Fruit fly (Drosophila melanogaster) whole organism, wandering third instar larva: ENCODE results near the gene Acp32CD.

Experiments used
- Abd-B ChIP-seq: fragments of >200 bp; optimal IDR thresholded peaks from 2 replicates; lab custom pipeline; 2017; ENCODE audit warnings: missing biosample characterization, missing genetic modification characterization
- CG32264 ChIP-seq: fragments of 200-800 bp; sonication (Bioruptor generic); optimal IDR thresholded peaks from 2 replicates; lab custom pipeline; 2016; ENCODE audit warnings: missing biosample characterization, missing genetic modification characterization
- CG9705 ChIP-seq: fragments of 200-800 bp; sonication (Bioruptor generic); optimal IDR thresholded peaks from 2 replicates; lab custom pipeline; 2018; ENCODE audit warnings: missing biosample characterization, mild to moderate bottlenecking, missing genetic modification characterization
- CrebA ChIP-seq: fragments of 200-800 bp; sonication (Bioruptor generic); optimal IDR thresholded peaks from 2 replicates; lab custom pipeline; 2016; ENCODE audit warnings: missing biosample characterization, mild to moderate bottlenecking, missing genetic modification characterization, borderline replicate concordance
- Dfd ChIP-seq: fragments of >200 bp; optimal IDR thresholded peaks from 2 replicates; lab custom pipeline; 2017; ENCODE audit warnings: missing biosample characterization, missing genetic modification characterization
- GATAd ChIP-seq: sonication (Bioruptor generic); optimal IDR thresholded peaks from 2 replicates; lab custom pipeline; 2016; ENCODE audit warnings: missing biosample characterization, missing genetic modification characterization
- HLH106 ChIP-seq: fragments of 200-800 bp; optimal IDR thresholded peaks from 3 replicates; lab custom pipeline; 2019; ENCODE audit warnings: missing biosample characterization, mild to moderate bottlenecking, missing genetic modification characterization, moderate library complexity
- Hnf4 ChIP-seq: fragments of 200-800 bp; sonication (Bioruptor generic); optimal IDR thresholded peaks from 2 replicates; lab custom pipeline; 2016; ENCODE audit warnings: missing biosample characterization, mild to moderate bottlenecking, missing genetic modification characterization
- Hr83 ChIP-seq: fragments of 200-300 bp; sonication (Bioruptor generic); optimal IDR thresholded peaks from 2 replicates; lab custom pipeline; 2016; ENCODE audit warnings: missing biosample characterization, mild to moderate bottlenecking, missing genetic modification characterization, moderate library complexity; ENCODE audit not compliant: poor library complexity, severe bottlenecking
- Jra ChIP-seq: sonication (Bioruptor generic); optimal IDR thresholded peaks from 2 replicates; lab custom pipeline; 2016; ENCODE audit warnings: missing biosample characterization, missing genetic modification characterization
- Mio ChIP-seq: sonication (Bioruptor generic); optimal IDR thresholded peaks from 2 replicates; lab custom pipeline; 2016; ENCODE audit warnings: missing biosample characterization, missing genetic modification characterization
- OdsH ChIP-seq: fragments of 200-800 bp; sonication (Bioruptor generic); optimal IDR thresholded peaks from 2 replicates; lab custom pipeline; 2016; ENCODE audit warnings: missing biosample characterization, mild to moderate bottlenecking, missing genetic modification characterization
- Rel ChIP-seq, 2 experiments: fragments of 200-800 bp; sonication (Bioruptor generic) in 1 of 2; optimal IDR thresholded peaks; 2 replicates in 1 of 2; 3 replicates in 1 of 2; lab custom pipeline; 2016 to 2019; ENCODE audit warnings: mild to moderate bottlenecking in 2 of 2, missing biosample characterization in 2 of 2, missing genetic modification characterization in 2 of 2, moderate library complexity in 1 of 2
- Sp1 ChIP-seq: fragments of 200-800 bp; sonication (Bioruptor generic); optimal IDR thresholded peaks from 3 replicates; lab custom pipeline; 2019; ENCODE audit warnings: missing biosample characterization, mild to moderate bottlenecking, missing genetic modification characterization, moderate library complexity
- br ChIP-seq: fragments of 200-800 bp; sonication (Bioruptor generic); optimal IDR thresholded peaks from 2 replicates; lab custom pipeline; 2016; ENCODE audit warnings: missing biosample characterization, missing genetic modification characterization
- brk ChIP-seq: fragments of 200-800 bp; sonication (Bioruptor generic); optimal IDR thresholded peaks from 2 replicates; lab custom pipeline; 2016; ENCODE audit warnings: missing biosample characterization, mild to moderate bottlenecking, missing genetic modification characterization
- dmrt93B ChIP-seq: fragments of 200-800 bp; sonication (Bioruptor generic); optimal IDR thresholded peaks from 2 replicates; lab custom pipeline; 2018; ENCODE audit warnings: missing biosample characterization, mild to moderate bottlenecking, missing genetic modification characterization
- ey ChIP-seq: fragments of 200-800 bp; sonication (Bioruptor generic); optimal IDR thresholded peaks from 2 replicates; lab custom pipeline; 2016; ENCODE audit warnings: missing biosample characterization, missing genetic modification characterization
- foxo ChIP-seq, 2 experiments: fragments of 200-800 bp; sonication (Bioruptor generic); optimal IDR thresholded peaks; 2 replicates in 1 of 2; 3 replicates in 1 of 2; lab custom pipeline; 2016 to 2017; ENCODE audit warnings: missing biosample characterization in 2 of 2, missing genetic modification characterization in 2 of 2
- fru ChIP-seq: fragments of 200-800 bp; sonication (Bioruptor generic); optimal IDR thresholded peaks from 3 replicates; lab custom pipeline; 2016; ENCODE audit warnings: missing biosample characterization, mild to moderate bottlenecking, missing genetic modification characterization
- h ChIP-seq: fragments of 200-800 bp; sonication (Bioruptor generic); optimal IDR thresholded peaks from 3 replicates; lab custom pipeline; 2016; ENCODE audit warnings: missing biosample characterization, mild to moderate bottlenecking, missing genetic modification characterization
- jim ChIP-seq: fragments of 175-275, 200-325 bp; sonication (Bioruptor generic); optimal IDR thresholded peaks from 2 replicates; lab custom pipeline; 2016; ENCODE audit warnings: missing biosample characterization, mild to moderate bottlenecking, missing genetic modification characterization
- pan ChIP-seq: fragments of >200 bp; optimal IDR thresholded peaks from 2 replicates; lab custom pipeline; 2017
- psq ChIP-seq: fragments of 200-800 bp; sonication (Bioruptor generic); optimal IDR thresholded peaks from 3 replicates; lab custom pipeline; 2017; ENCODE audit warnings: missing biosample characterization, mild to moderate bottlenecking, missing genetic modification characterization, moderate library complexity
- rgr ChIP-seq: fragments of 200-800 bp; sonication (Bioruptor generic); optimal IDR thresholded peaks from 3 replicates; lab custom pipeline; 2016; ENCODE audit warnings: missing biosample characterization, mild to moderate bottlenecking, missing genetic modification characterization
- sage ChIP-seq: fragments of 200-800 bp; sonication (Bioruptor generic); optimal IDR thresholded peaks from 2 replicates; lab custom pipeline; 2016; ENCODE audit warnings: missing biosample characterization, mild to moderate bottlenecking, missing genetic modification characterization
- sv ChIP-seq: fragments of 200-800 bp; sonication (Bioruptor generic); optimal IDR thresholded peaks from 3 replicates; lab custom pipeline; 2016; ENCODE audit warnings: missing biosample characterization, missing genetic modification characterization
- usp ChIP-seq: fragments of >200 bp; optimal IDR thresholded peaks from 2 replicates; lab custom pipeline; 2017; ENCODE audit warnings: missing biosample characterization, missing genetic modification characterization
- woc ChIP-seq: sonication (Bioruptor generic); optimal IDR thresholded peaks from 2 replicates; lab custom pipeline; 2016; ENCODE audit warnings: missing biosample characterization, mild to moderate bottlenecking, missing genetic modification characterization

The Acp32CD gene

dm6 chr2L:11044678-11045466 is 29.5 kb downstream of the Acp32CD start (continued):
- TF ChIP-seq dmrt93B (GFP tag; lab: Kevin White, UChicago) (peak; percentile 22), Jra (GFP tag; lab: Kevin White, UChicago) (peak; percentile 16), br (GFP tag; lab: Kevin White, UChicago) (peak; percentile 84), foxo (GFP tag; optimal IDR thresholded peaks at IDR 0.05; lab: Kevin White, UChicago) (peak in 1 of 2 experiments; percentile 88), woc (peak; percentile 31), rgr (GFP tag; lab: Kevin White, UChicago) (peak; percentile 87)

dm6 chr2L:11045467-11045914 is 30.1 kb downstream of the Acp32CD start:
- TF ChIP-seq br (GFP tag; lab: Kevin White, UChicago) (peak; percentile 15), Hr83 (GFP tag; lab: Kevin White, UChicago) (peak; percentile 25), psq (GFP tag; lab: Kevin White, UChicago) (peak; percentile 45), Abd-B (GFP tag; lab: Kevin White, UChicago) (no peak), OdsH (no peak)
- TF ChIP-seq, all 38 proteins: peak for 3

dm6 chr2L:11046051-11046450 is 30.6 kb downstream of the Acp32CD start:
- peak; percentile 31 for TF ChIP-seq Hnf4 (GFP tag; lab: Kevin White, UChicago)
- peak; percentile 70 for TF ChIP-seq h (GFP tag; lab: Kevin White, UChicago)
- TF ChIP-seq CG32264 (GFP tag; lab: Kevin White, UChicago), result no peak
- no peak for TF ChIP-seq ey (GFP tag; lab: Kevin White, UChicago)
- TF ChIP-seq Sp1 (GFP tag; lab: Kevin White, UChicago), result no peak
- TF ChIP-seq CrebA (GFP tag; lab: Kevin White, UChicago), result no peak
- TF ChIP-seq rgr (GFP tag; lab: Kevin White, UChicago), result peak; percentile 34
- peak; percentile 7 for TF ChIP-seq dmrt93B (GFP tag; lab: Kevin White, UChicago)
- no peak for TF ChIP-seq GATAd
- no peak for TF ChIP-seq Abd-B (GFP tag; lab: Kevin White, UChicago)
- no peak for TF ChIP-seq sage (GFP tag; lab: Kevin White, UChicago)
- TF ChIP-seq sv (GFP tag; lab: Kevin White, UChicago), result no peak
- TF ChIP-seq CG9705, result peak; percentile 24
- peak; percentile 73 for TF ChIP-seq Hr83 (GFP tag; lab: Kevin White, UChicago)
- TF ChIP-seq Rel (GFP tag; optimal IDR thresholded peaks at IDR 0.05; lab: Kevin White, UChicago), result no peak
- peak; percentile 26 for TF ChIP-seq Rel (tag; optimal IDR thresholded peaks at IDR 0.05; lab: Kevin White, UChicago)
- no peak for TF ChIP-seq psq (GFP tag; lab: Kevin White, UChicago)
- no peak for TF ChIP-seq brk (GFP tag; lab: Kevin White, UChicago)
- TF ChIP-seq HLH106 (tag; lab: Kevin White, UChicago), result peak; percentile 17

- TF ChIP-seq Dfd (GFP tag; lab: Kevin White, UChicago) (peak; percentile 36), CG9705 (no peak)
Measured at dm6 chr2L:11048307-11048706, 32.9 kb downstream of the Acp32CD start.

- TF ChIP-seq dmrt93B (GFP tag; lab: Kevin White, UChicago) (no peak), Rel (GFP tag; optimal IDR thresholded peaks at IDR 0.05; lab: Kevin White, UChicago) (no peak), Rel (tag; optimal IDR thresholded peaks at IDR 0.05; lab: Kevin White, UChicago) (peak; percentile 49)
Measured at dm6 chr2L:11049723-11050122, 34.3 kb downstream of the Acp32CD start.

- TF ChIP-seq Mio (no peak), woc (peak; percentile 25), h (GFP tag; lab: Kevin White, UChicago) (peak; percentile 44), foxo (GFP tag; optimal IDR thresholded peaks at IDR 0.05; lab: Kevin White, UChicago) (peak in 1 of 2 experiments; percentile 18), OdsH (no peak), CG32264 (GFP tag; lab: Kevin White, UChicago) (no peak), psq (GFP tag; lab: Kevin White, UChicago) (no peak), usp (GFP tag; lab: Kevin White, UChicago) (no peak), ey (GFP tag; lab: Kevin White, UChicago) (peak; percentile 43), brk (GFP tag; lab: Kevin White, UChicago) (no peak), rgr (GFP tag; lab: Kevin White, UChicago) (peak; percentile 21), Dfd (GFP tag; lab: Kevin White, UChicago) (no peak), pan (no peak), HLH106 (tag; lab: Kevin White, UChicago) (peak; percentile 18), fru (GFP tag; lab: Kevin White, UChicago) (peak; percentile 74), jim (GFP tag; lab: Kevin White, UChicago) (no peak), sv (GFP tag; lab: Kevin White, UChicago) (no peak)
- TF ChIP-seq, all 38 proteins: peak for 7
Measured at dm6 chr2L:11051644-11052492, 36.4 kb downstream of the Acp32CD start.
